Fruit fly (Drosophila melanogaster): ENCODE results near the gene Sh.

Gene Sh

dm6 chrX:17881138-17882121 lies 181.6 kb downstream of the Sh start (continued):
- 0 out of 2 replicates have a peak, but pooled peaks have one; percentile 23 for TF ChIP-seq wor (GFP tag; IDR thresholded peaks at IDR 0.05)
- no peak for TF ChIP-seq fru (optimal IDR thresholded peaks at IDR 0.05)
- peak; percentile 14 for TF ChIP-seq Blimp-1 (GFP tag; optimal IDR thresholded peaks at IDR 0.05)
- peak; percentile 0 for TF ChIP-seq CG17829 (tag; optimal IDR thresholded peaks at IDR 0.05)
- TF ChIP-seq jumu (GFP tag; optimal IDR thresholded peaks at IDR 0.05): peak; percentile 28
- no peak for TF ChIP-seq p53 (GFP tag; optimal IDR thresholded peaks at IDR 0.05)
- TF ChIP-seq NfI (GFP tag; optimal IDR thresholded peaks at IDR 0.05): peak; percentile 51
- no peak for TF ChIP-seq pita (GFP tag; optimal IDR thresholded peaks at IDR 0.05)
- peak; percentile 44 for TF ChIP-seq CG3847 (GFP tag; IDR thresholded peaks at IDR 0.05)
- 0 out of 2 replicates have a peak, but pooled peaks have one; percentile 7 for TF ChIP-seq NFAT (GFP tag; IDR thresholded peaks at IDR 0.05)
- peak; percentile 48 for TF ChIP-seq CG12659 (GFP tag; optimal IDR thresholded peaks at IDR 0.05)
- no peak for TF ChIP-seq CG6765 (GFP tag; optimal IDR thresholded peaks at IDR 0.05)
- TF ChIP-seq CG1233 (GFP tag; optimal IDR thresholded peaks at IDR 0.05): no peak
- TF ChIP-seq Fer2 (tag; optimal IDR thresholded peaks at IDR 0.05): peak; percentile 27
- TF ChIP-seq prd (optimal IDR thresholded peaks at IDR 0.05): no peak
- TF ChIP-seq prd (GFP tag; IDR thresholded peaks at IDR 0.05): peak; percentile 47; the same call in 1 of the 3 replicates
- peak; percentile 31 for TF ChIP-seq caup (GFP tag; optimal IDR thresholded peaks at IDR 0.05; ENCODE audit: severe bottlenecking)
- no peak for TF ChIP-seq H15 (GFP tag; IDR thresholded peaks at IDR 0.05)
- peak; percentile 81 for TF ChIP-seq slbo (GFP tag; IDR thresholded peaks at IDR 0.05)
- TF ChIP-seq B-H1 (GFP tag; IDR thresholded peaks at IDR 0.05): peak; percentile 38; the same call in 1 of the 3 replicates
- peak; percentile 47; the same call in 1 of the 2 replicates for TF ChIP-seq stc (GFP tag; IDR thresholded peaks at IDR 0.05)
- peak; percentile 36 for TF ChIP-seq maf-S (GFP tag; optimal IDR thresholded peaks at IDR 0.05)
- peak; percentile 16 for TF ChIP-seq tx (GFP tag; optimal IDR thresholded peaks at IDR 0.05)
- TF ChIP-seq bsh (GFP tag; optimal IDR thresholded peaks at IDR 0.05): peak in 1 of 2 experiments; percentile 10
- TF ChIP-seq schlank (tag; optimal IDR thresholded peaks at IDR 0.05): peak; percentile 68
- TF ChIP-seq CG6813 (GFP tag; optimal IDR thresholded peaks at IDR 0.05): no peak
- peak; percentile 22 for TF ChIP-seq CG18262 (tag; optimal IDR thresholded peaks at IDR 0.05)
- 0 out of 3 replicates have a peak, but pooled peaks have one; percentile 43 for TF ChIP-seq so (GFP tag; IDR thresholded peaks at IDR 0.05)
- TF ChIP-seq ham (GFP tag; IDR thresholded peaks at IDR 0.05): 0 out of 2 replicates have a peak, but pooled peaks have one; percentile 38
- peak; percentile 19 for TF ChIP-seq pum (GFP tag; optimal IDR thresholded peaks at IDR 0.05)
- peak; percentile 55 for TF ChIP-seq CG17359 (tag; optimal IDR thresholded peaks at IDR 0.05)
- TF ChIP-seq CG9876 (GFP tag; optimal IDR thresholded peaks at IDR 0.05): peak; percentile 34
- peak; percentile 0 for TF ChIP-seq sug (tag; optimal IDR thresholded peaks at IDR 0.05)
- peak; percentile 66; the same call in 1 of the 2 replicates for TF ChIP-seq vvl (GFP tag; IDR thresholded peaks at IDR 0.05)
- TF ChIP-seq CG12942 (GFP tag; optimal IDR thresholded peaks at IDR 0.05): no peak
- peak; percentile 74 for TF ChIP-seq CG32532 (GFP tag; IDR thresholded peaks at IDR 0.05)
- TF ChIP-seq lilli (GFP tag; optimal IDR thresholded peaks at IDR 0.05): peak; percentile 82
- TF ChIP-seq CG7556 (GFP tag; optimal IDR thresholded peaks at IDR 0.05): peak; percentile 1
- peak; percentile 75 for TF ChIP-seq Ptx1 (GFP tag; IDR thresholded peaks at IDR 0.05)
- peak; percentile 35; the same call in 1 of the 2 replicates for TF ChIP-seq HLH3B (GFP tag; IDR thresholded peaks at IDR 0.05)
- peak; percentile 24 for TF ChIP-seq CG10654 (GFP tag; optimal IDR thresholded peaks at IDR 0.05)
- peak; percentile 41 for TF ChIP-seq PHDP (tag; optimal IDR thresholded peaks at IDR 0.05)
- TF ChIP-seq CG8388 (GFP tag; optimal IDR thresholded peaks at IDR 0.05): no peak
- peak; percentile 72; the same call in 2 of the 3 replicates for TF ChIP-seq Dbx (GFP tag; IDR thresholded peaks at IDR 0.05)
- peak; percentile 53 for TF ChIP-seq CG1603 (tag; optimal IDR thresholded peaks at IDR 0.05)
- no peak for TF ChIP-seq Eip74EF (GFP tag; optimal IDR thresholded peaks at IDR 0.05)
- TF ChIP-seq ase (GFP tag; IDR thresholded peaks at IDR 0.05): no peak
- TF ChIP-seq CG13424 (tag; optimal IDR thresholded peaks at IDR 0.05): peak; percentile 57

Data from whole organism, embryonic.